Worm (Caenorhabditis elegans) whole organism, L2 larva: ENCODE results near the gene str-99.

Experiments
- C34F6.9 ChIP-seq: fragments of 150-350 bp; optimal IDR thresholded peaks from 2 replicates; lab custom pipeline; 2014; ENCODE audit warnings: missing biosample characterization, missing genetic modification characterization
- F13H6.1 ChIP-seq: sonication (generic microtip); optimal IDR thresholded peaks from 2 replicates; lab custom pipeline; 2016; ENCODE audit warnings: missing genetic modification characterization, missing compliant biosample characterization
- R02D3.7 ChIP-seq: fragments of 150-350 bp; optimal IDR thresholded peaks from 2 replicates; lab custom pipeline; 2014; ENCODE audit warnings: missing biosample characterization, missing genetic modification characterization
- Y55F3AM.14 ChIP-seq: fragments of 200-800 bp; sonication (Bioruptor generic); optimal IDR thresholded peaks from 2 replicates; lab custom pipeline; 2018; ENCODE audit warnings: mild to moderate bottlenecking, missing genetic modification characterization, missing compliant biosample characterization
- alr-1 ChIP-seq: fragments of 150-350 bp; optimal IDR thresholded peaks from 2 replicates; lab custom pipeline; 2014; ENCODE audit warnings: missing biosample characterization, missing genetic modification characterization
- aly-2 ChIP-seq: fragments of 150-350 bp; optimal IDR thresholded peaks from 2 replicates; lab custom pipeline; 2014; ENCODE audit warnings: missing biosample characterization, missing genetic modification characterization
- ama-1 ChIP-seq: fragments of 150-350 bp; optimal IDR thresholded peaks from 2 replicates; lab custom pipeline; 2018; ENCODE audit warnings: inconsistent platforms
- blmp-1 ChIP-seq: sonication (generic microtip); optimal IDR thresholded peaks from 2 replicates; lab custom pipeline; 2017; ENCODE audit warnings: missing genetic modification characterization, mild to moderate bottlenecking, missing compliant biosample characterization, antibody characterized with exemption, moderate library complexity; ENCODE audit not compliant: insufficient read depth
- ceh-16 ChIP-seq: fragments of 150-350 bp; optimal IDR thresholded peaks from 2 replicates; lab custom pipeline; 2014; ENCODE audit warnings: missing biosample characterization, missing genetic modification characterization
- ceh-82 ChIP-seq: fragments of 150-350 bp; optimal IDR thresholded peaks from 2 replicates; lab custom pipeline; 2014; ENCODE audit warnings: missing biosample characterization, missing genetic modification characterization
- crh-2 ChIP-seq: sonication (generic microtip); optimal IDR thresholded peaks from 2 replicates; lab custom pipeline; 2017; ENCODE audit warnings: missing biosample characterization, missing genetic modification characterization
- dmd-4 ChIP-seq: sonication (generic microtip); optimal IDR thresholded peaks from 2 replicates; lab custom pipeline; 2017; ENCODE audit warnings: missing biosample characterization, missing genetic modification characterization
- elt-1 ChIP-seq: fragments of 150-350 bp; optimal IDR thresholded peaks from 2 replicates; lab custom pipeline; 2014; ENCODE audit warnings: missing biosample characterization, missing genetic modification characterization
- fos-1 ChIP-seq: fragments of 150-350 bp; optimal IDR thresholded peaks from 2 replicates; lab custom pipeline; 2014; ENCODE audit warnings: missing biosample characterization, missing genetic modification characterization
- gmeb-1 ChIP-seq: fragments of 150-350 bp; optimal IDR thresholded peaks from 2 replicates; lab custom pipeline; 2014; ENCODE audit warnings: missing biosample characterization, missing genetic modification characterization
- lin-39 ChIP-seq: fragments of 150-350 bp; optimal IDR thresholded peaks from 2 replicates; lab custom pipeline; 2014; ENCODE audit warnings: missing biosample characterization, missing genetic modification reagents, missing genetic modification characterization
- lsy-2 ChIP-seq, 2 experiments: fragments of 150-350 bp in 1 of 2; sonication (generic microtip) in 1 of 2; optimal IDR thresholded peaks; 2 replicates each; lab custom pipeline; 2014 to 2017; ENCODE audit warnings: missing biosample characterization in 2 of 2, missing genetic modification characterization in 2 of 2
- mbf-1 ChIP-seq: sonication (generic microtip); optimal IDR thresholded peaks from 2 replicates; lab custom pipeline; 2017; ENCODE audit warnings: missing biosample characterization, missing genetic modification characterization
- nhr-11 ChIP-seq: fragments of 150-350 bp; optimal IDR thresholded peaks from 2 replicates; lab custom pipeline; 2014; ENCODE audit warnings: missing biosample characterization, missing genetic modification characterization
- nhr-12 ChIP-seq: fragments of 150-350 bp; optimal IDR thresholded peaks from 2 replicates; lab custom pipeline; 2014; ENCODE audit warnings: missing biosample characterization, missing genetic modification characterization
- nhr-129 ChIP-seq: fragments of 150-350 bp; optimal IDR thresholded peaks from 2 replicates; lab custom pipeline; 2014; ENCODE audit warnings: missing biosample characterization, missing genetic modification characterization
- nhr-21 ChIP-seq: fragments of 150-350 bp; optimal IDR thresholded peaks from 2 replicates; lab custom pipeline; 2014; ENCODE audit warnings: missing biosample characterization, missing genetic modification characterization
- nhr-23 ChIP-seq: fragments of 150-350 bp; optimal IDR thresholded peaks from 2 replicates; lab custom pipeline; 2014; ENCODE audit warnings: missing biosample characterization, missing genetic modification reagents, missing genetic modification characterization
- nhr-25 ChIP-seq: fragments of 150-350 bp; sonication (generic microtip); optimal IDR thresholded peaks from 3 replicates; lab custom pipeline; 2014; ENCODE audit warnings: missing biosample characterization, missing genetic modification characterization
- nhr-6 ChIP-seq: fragments of 150-350 bp; optimal IDR thresholded peaks from 2 replicates; lab custom pipeline; 2014; ENCODE audit warnings: missing biosample characterization, missing genetic modification characterization
- nhr-77 ChIP-seq: fragments of 150-350 bp; optimal IDR thresholded peaks from 2 replicates; lab custom pipeline; 2014; ENCODE audit warnings: missing biosample characterization, missing genetic modification characterization
- sem-4 ChIP-seq: fragments of 150-350 bp; optimal IDR thresholded peaks from 2 replicates; lab custom pipeline; 2014; ENCODE audit warnings: missing biosample characterization, missing genetic modification reagents, missing genetic modification characterization
- sma-9 ChIP-seq, 2 experiments: fragments of 150-350 bp in 1 of 2; sonication (generic microtip) in 1 of 2; optimal IDR thresholded peaks; 2 replicates each; lab custom pipeline; 2014 to 2016; ENCODE audit warnings: missing genetic modification characterization in 2 of 2, mild to moderate bottlenecking in 1 of 2, missing biosample characterization in 1 of 2, missing compliant biosample characterization in 1 of 2, missing genetic modification reagents in 1 of 2, moderate library complexity in 1 of 2
- snpc-4 ChIP-seq: fragments of 150-350 bp; optimal IDR thresholded peaks from 2 replicates; lab custom pipeline; 2014; ENCODE audit warnings: missing biosample characterization, missing genetic modification characterization
- unc-39 ChIP-seq: fragments of 150-350 bp; optimal IDR thresholded peaks from 2 replicates; lab custom pipeline; 2014; ENCODE audit warnings: missing biosample characterization, missing genetic modification characterization
- unc-55 ChIP-seq: fragments of 150-350 bp; sonication (generic microtip); optimal IDR thresholded peaks from 3 replicates; lab custom pipeline; 2014; ENCODE audit warnings: missing biosample characterization, missing genetic modification reagents, missing genetic modification characterization
- unc-62 ChIP-seq: fragments of 150-350 bp; optimal IDR thresholded peaks from 2 replicates; lab custom pipeline; 2014; ENCODE audit warnings: missing biosample characterization, missing genetic modification reagents, missing genetic modification characterization
- ztf-1 ChIP-seq: fragments of 200-800 bp; sonication (Bioruptor generic); conservative IDR thresholded peaks from 2 replicates; pipeline ENCODE4 v1.3.6; 2022; ENCODE audit warnings: missing genetic modification characterization, missing compliant biosample characterization
- ztf-11 ChIP-seq: sonication (generic microtip); optimal IDR thresholded peaks from 2 replicates; lab custom pipeline; 2017; ENCODE audit warnings: missing biosample characterization, missing genetic modification characterization
- ztf-4 ChIP-seq: fragments of 150-350 bp; optimal IDR thresholded peaks from 2 replicates; lab custom pipeline; 2014; ENCODE audit warnings: missing biosample characterization, missing genetic modification characterization

Gene str-99

DNA sequence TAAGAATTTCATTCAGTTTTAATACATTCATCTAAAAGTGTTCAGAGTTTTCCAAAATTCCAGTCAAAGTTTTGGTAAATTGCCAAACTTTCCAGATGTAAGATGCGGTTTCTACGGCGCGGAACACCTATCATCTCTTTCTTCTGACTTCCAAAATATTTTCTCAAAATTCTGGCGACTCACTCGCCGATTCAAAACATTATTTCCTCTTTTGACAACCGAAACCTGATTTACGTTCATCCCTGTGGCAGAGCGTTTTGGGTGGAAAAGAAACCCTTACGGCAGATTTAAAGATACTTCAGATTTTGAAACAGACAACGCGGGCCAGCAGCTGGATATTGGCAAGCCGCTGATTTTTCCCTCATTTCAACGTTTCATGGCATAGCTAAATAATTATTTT, 39.7 kb upstream of the str-99 start, which contains the start of gene F11A5.5:
Gene F11A5.5, plus strand, starts transcription at position 301 of the 400 bp plus-strand sequence.
- TF ChIP-seq unc-55 (GFP tag; lab: Kevin White, UChicago) (no peak), nhr-12 (tag; lab: Kevin White, UChicago) (no peak), R02D3.7 (tag; lab: Kevin White, UChicago) (no peak), alr-1 (tag; lab: Kevin White, UChicago) (no peak), blmp-1 (tag; lab: Kevin White, UChicago) (no peak), unc-39 (tag; lab: Kevin White, UChicago) (no peak), sem-4 (no peak), mbf-1 (tag; lab: Kevin White, UChicago) (no peak), nhr-129 (tag; lab: Kevin White, UChicago) (no peak), C34F6.9 (tag; lab: Kevin White, UChicago) (no peak), sma-9 (GFP tag; optimal IDR thresholded peaks at IDR 0.05; lab: Kevin White, UChicago) (no peak), sma-9 (tag; optimal IDR thresholded peaks at IDR 0.05; lab: Kevin White, UChicago) (no peak), ama-1 (lab: Kevin White, UChicago) (no peak), ztf-11 (tag; lab: Kevin White, UChicago) (no peak)

DNA sequence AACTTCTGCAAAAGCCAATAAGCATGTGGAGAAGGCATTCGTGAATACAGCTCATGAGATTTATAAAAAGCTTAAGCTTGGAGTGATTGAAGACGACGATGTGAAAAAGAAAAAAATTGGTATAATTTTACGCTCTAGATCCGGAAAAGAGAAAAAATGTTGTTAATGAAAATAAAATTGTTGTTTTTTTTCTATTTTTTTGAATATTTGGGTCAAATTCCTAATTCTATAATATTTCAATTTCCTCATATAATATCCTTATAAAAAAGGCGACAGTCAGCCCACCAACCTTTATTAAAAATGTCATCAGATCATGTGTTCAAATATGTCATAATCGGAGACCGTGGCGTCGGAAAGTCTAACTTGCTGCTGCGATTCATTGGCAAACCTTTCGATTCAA, 37.1 kb upstream of the str-99 start, which contains the start of gene rabr-3:
Gene rabr-3, plus strand, starts transcription at position 301 of the 400 bp plus-strand sequence.
- TF ChIP-seq crh-2 (tag; lab: Kevin White, UChicago) (no peak), C34F6.9 (tag; lab: Kevin White, UChicago) (no peak), nhr-77 (tag; lab: Kevin White, UChicago) (no peak), ceh-16 (no peak), ztf-1 (GFP tag; lab: Robert Waterston, UW) (no peak), Y55F3AM.14 (GFP tag; lab: Kevin White, UChicago) (no peak)

DNA sequence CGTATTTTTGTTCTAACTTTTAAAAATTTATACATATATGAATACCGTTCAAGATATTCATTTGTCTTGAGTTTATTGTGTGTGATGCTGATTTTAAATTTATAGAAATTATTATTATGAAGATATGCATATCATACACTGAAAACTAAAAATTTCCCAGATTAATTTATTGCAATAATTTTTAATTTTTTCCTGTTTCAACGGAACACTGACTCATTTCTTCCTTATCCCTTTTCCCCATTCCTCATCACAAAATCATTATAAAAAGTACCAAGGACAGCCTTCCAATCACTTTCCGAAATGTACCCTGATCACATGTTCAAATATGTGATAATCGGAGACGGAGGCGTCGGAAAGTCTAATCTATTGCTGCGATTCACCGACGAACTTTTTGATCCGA, 36.3 kb upstream of the str-99 start, which contains the start of gene rabr-4:
Gene rabr-4, plus strand, starts transcription at position 301 of the 400 bp plus-strand sequence.
- TF ChIP-seq unc-62 (GFP tag; lab: Kevin White, UChicago): no peak
- no peak for TF ChIP-seq nhr-25 (tag; lab: Kevin White, UChicago)
- no peak for TF ChIP-seq ceh-82 (tag; lab: Kevin White, UChicago)
- TF ChIP-seq ztf-4 (tag; lab: Kevin White, UChicago): no peak
- TF ChIP-seq lin-39 (tag; lab: Kevin White, UChicago): no peak
- TF ChIP-seq elt-1: no peak
- TF ChIP-seq F13H6.1 (tag; lab: Kevin White, UChicago): no peak
- no peak for TF ChIP-seq lsy-2 (tag; optimal IDR thresholded peaks at IDR 0.05; lab: Kevin White, UChicago)
- no peak for TF ChIP-seq aly-2
- TF ChIP-seq alr-1 (tag; lab: Kevin White, UChicago): no peak
- TF ChIP-seq nhr-23: no peak
- no peak for TF ChIP-seq ztf-11 (tag; lab: Kevin White, UChicago)
- TF ChIP-seq nhr-21: no peak
- TF ChIP-seq ztf-1 (GFP tag; lab: Robert Waterston, UW): no peak

DNA sequence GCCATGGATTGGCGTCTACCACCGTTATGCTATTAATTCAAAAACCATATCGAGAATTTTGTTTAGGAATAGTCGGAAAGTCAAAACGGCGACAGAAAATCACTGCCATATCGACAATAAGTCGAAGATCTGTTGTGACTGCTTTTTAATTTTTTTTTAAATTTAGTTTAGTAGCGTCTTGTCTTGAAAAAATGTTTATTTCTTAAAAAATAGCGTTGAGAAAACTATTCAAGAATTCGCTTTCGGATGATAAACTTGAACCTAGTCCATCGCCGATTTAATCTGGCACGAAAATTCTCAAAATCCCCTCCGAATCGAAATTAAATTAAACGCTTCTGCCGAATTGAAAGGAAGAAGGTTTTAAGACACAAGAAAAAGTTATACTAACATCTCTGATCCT, 33.8 kb upstream of the str-99 start, which contains the start of gene srh-279:
Gene srh-279, plus strand, starts transcription at position 301 of the 400 bp plus-strand sequence.
- no peak for TF ChIP-seq unc-55 (GFP tag; lab: Kevin White, UChicago)
- TF ChIP-seq ztf-11 (tag; lab: Kevin White, UChicago): no peak
- TF ChIP-seq mbf-1 (tag; lab: Kevin White, UChicago): no peak
- no peak for TF ChIP-seq nhr-25 (tag; lab: Kevin White, UChicago)
- TF ChIP-seq crh-2 (tag; lab: Kevin White, UChicago): no peak
- TF ChIP-seq nhr-21: no peak
- no peak for TF ChIP-seq nhr-11 (tag; lab: Kevin White, UChicago)
- no peak for TF ChIP-seq nhr-6 (tag; lab: Kevin White, UChicago)
- TF ChIP-seq snpc-4: no peak
- no peak for TF ChIP-seq unc-62 (GFP tag; lab: Kevin White, UChicago)
- TF ChIP-seq unc-39 (tag; lab: Kevin White, UChicago): no peak
- no peak for TF ChIP-seq dmd-4 (tag; lab: Kevin White, UChicago)
- no peak for TF ChIP-seq R02D3.7 (tag; lab: Kevin White, UChicago)

DNA sequence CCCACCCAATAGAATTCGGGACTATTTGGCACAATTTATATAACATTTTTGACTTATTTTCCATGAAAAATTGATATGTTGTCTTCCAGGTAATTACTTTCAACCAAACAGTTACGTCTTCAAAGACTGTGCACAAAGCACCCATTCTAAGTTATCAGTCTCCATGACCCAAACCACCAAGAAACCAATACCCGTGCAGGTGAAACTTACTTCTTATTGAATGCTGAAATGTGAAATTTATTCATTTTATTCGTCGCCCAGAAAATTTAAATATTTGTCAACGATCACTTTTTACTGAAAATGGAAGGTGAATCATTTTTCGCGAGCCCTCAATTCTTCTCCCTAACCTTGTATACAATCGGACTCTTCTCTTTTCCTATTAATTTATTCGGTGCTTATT, 32.2 kb upstream of the str-99 start, which contains the start of gene srh-281:
Gene srh-281, plus strand, starts transcription at position 301 of the 400 bp plus-strand sequence.
- TF ChIP-seq ztf-11 (tag; lab: Kevin White, UChicago) (no peak), crh-2 (tag; lab: Kevin White, UChicago) (no peak), C34F6.9 (tag; lab: Kevin White, UChicago) (no peak), ztf-1 (GFP tag; lab: Robert Waterston, UW) (no peak), ceh-82 (tag; lab: Kevin White, UChicago) (no peak), fos-1 (tag; lab: Kevin White, UChicago) (no peak), ceh-16 (no peak), F13H6.1 (tag; lab: Kevin White, UChicago) (no peak), ama-1 (lab: Kevin White, UChicago) (no peak), blmp-1 (tag; lab: Kevin White, UChicago) (no peak), sma-9 (GFP tag; optimal IDR thresholded peaks at IDR 0.05; lab: Kevin White, UChicago) (no peak), sma-9 (tag; optimal IDR thresholded peaks at IDR 0.05; lab: Kevin White, UChicago) (no peak), nhr-129 (tag; lab: Kevin White, UChicago) (no peak), gmeb-1 (no peak), nhr-6 (tag; lab: Kevin White, UChicago) (no peak), R02D3.7 (tag; lab: Kevin White, UChicago) (no peak), nhr-21 (no peak)
- TF ChIP-seq, all 48 proteins: peak for 0
